Worm (Caenorhabditis elegans) whole organism, late embryonic: Measurements from ENCODE around the gene R10H10.7.

ENCODE experiments used
- dve-1 ChIP-seq: sonication (generic microtip); optimal IDR thresholded peaks from 2 replicates; lab custom pipeline; 2017; ENCODE audit warnings: antibody characterized with exemption, mild to moderate bottlenecking, missing genetic modification characterization, missing compliant biosample characterization
- elt-2 ChIP-seq: sonication (generic microtip); optimal IDR thresholded peaks from 2 replicates; lab custom pipeline; 2016; ENCODE audit warnings: missing genetic modification reagents, missing genetic modification characterization, missing compliant biosample characterization
- nhr-11 ChIP-seq: fragments of 150-350 bp; optimal IDR thresholded peaks from 2 replicates; lab custom pipeline; 2014; ENCODE audit warnings: missing biosample characterization, missing genetic modification characterization

DNA sequence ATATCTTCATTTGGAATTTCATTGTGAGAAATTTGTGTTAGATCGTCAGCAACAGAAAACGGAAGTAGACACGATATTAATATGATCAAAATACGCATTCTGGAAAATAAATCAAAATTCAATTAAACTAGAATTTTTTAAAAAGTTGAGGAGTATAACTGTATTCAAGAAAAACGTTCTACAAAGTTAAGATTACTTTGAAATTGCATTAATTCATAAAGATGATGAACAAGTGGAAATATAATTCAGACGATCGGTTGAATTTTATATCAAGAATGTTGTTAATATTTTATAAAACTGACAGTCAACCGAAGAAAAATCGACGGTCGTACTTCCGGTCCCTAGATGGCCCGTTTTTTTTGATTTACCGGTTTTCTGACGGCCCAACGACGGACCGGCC, 39.3 kb upstream of the R10H10.7 start, which contains the start of gene F01D4.8:
- TF ChIP-seq dve-1 (tag; lab: Kevin White, UChicago) (no peak), elt-2 (tag; lab: Kevin White, UChicago) (no peak), nhr-11 (tag; lab: Kevin White, UChicago) (no peak)
